Fruit fly (Drosophila melanogaster): ENCODE measurements around the gene BobA.

Gene BobA

dm6 chr3L:14986984-14987896, 41.3 kb upstream of the BobA start (continued):
- TF ChIP-seq acj6 (GFP tag; optimal IDR thresholded peaks at IDR 0.05) (no peak), CG6163 (GFP tag; IDR thresholded peaks at IDR 0.05) (0 out of 3 replicates have a peak, but pooled peaks have one; percentile 16), fd59A (GFP tag; optimal IDR thresholded peaks at IDR 0.05) (no peak), svp (GFP tag) (peak; percentile 32), dsx (GFP tag; optimal IDR thresholded peaks at IDR 0.05; ENCODE audit: poor library complexity, severe bottlenecking) (no peak), CG9139 (GFP tag; optimal IDR thresholded peaks at IDR 0.05) (no peak), Gug (GFP tag; IDR thresholded peaks at IDR 0.05) (no peak), CG7368 (GFP tag; optimal IDR thresholded peaks at IDR 0.05) (no peak), Lpt (GFP tag; optimal IDR thresholded peaks at IDR 0.05) (no peak), CG1621 (tag; optimal IDR thresholded peaks at IDR 0.05) (no peak), dac (GFP tag; optimal IDR thresholded peaks at IDR 0.05) (no peak), Blimp-1 (GFP tag; optimal IDR thresholded peaks at IDR 0.05) (no peak)

dm6 chr3L:14986340-14986916, 40.5 kb upstream of the BobA start:
- TF ChIP-seq Hr4 (GFP tag; optimal IDR thresholded peaks at IDR 0.05) (peak; percentile 26), CG6276 (GFP tag; optimal IDR thresholded peaks at IDR 0.05) (no peak), Eip78C (GFP tag) (peak; percentile 44), Met (GFP tag; optimal IDR thresholded peaks at IDR 0.05) (peak; percentile 1), svp (GFP tag) (peak; percentile 38), dsx (GFP tag; optimal IDR thresholded peaks at IDR 0.05; ENCODE audit: poor library complexity, severe bottlenecking) (no peak)

dm6 chr3L:14984521-14985150, 38.7 kb upstream of the BobA start, which contains the start of gene mnd:
TSS of gene mnd (plus strand) at chr3L:14985100.
- no peak for TF ChIP-seq Sox15 (GFP tag; optimal IDR thresholded peaks at IDR 0.05)
- TF ChIP-seq cyc (GFP tag; optimal IDR thresholded peaks at IDR 0.05), result peak; percentile 39
- no peak for TF ChIP-seq Smox (GFP tag; optimal IDR thresholded peaks at IDR 0.05)
- peak; percentile 93 for TF ChIP-seq CG8119 (GFP tag; IDR thresholded peaks at IDR 0.05)
- TF ChIP-seq esn (GFP tag; optimal IDR thresholded peaks at IDR 0.05), result peak; percentile 52
- TF ChIP-seq CG34406 (GFP tag; optimal IDR thresholded peaks at IDR 0.05), result peak; percentile 50
- peak; percentile 43 for TF ChIP-seq CG6792 (GFP tag; optimal IDR thresholded peaks at IDR 0.05)
- TF ChIP-seq Ets96B (tag; optimal IDR thresholded peaks at IDR 0.05), result peak; percentile 89
- TF ChIP-seq lz (GFP tag; optimal IDR thresholded peaks at IDR 0.05), result peak; percentile 10
- TF ChIP-seq CG8632 (GFP tag; optimal IDR thresholded peaks at IDR 0.05), result peak; percentile 63
- TF ChIP-seq Hr39 (GFP tag; optimal IDR thresholded peaks at IDR 0.05), result no peak
- TF ChIP-seq CG10631 (GFP tag; optimal IDR thresholded peaks at IDR 0.05), result peak; percentile 68
- peak; percentile 10 to 84 for TF ChIP-seq salr (GFP tag; optimal IDR thresholded peaks at IDR 0.05)
- peak; percentile 85 for TF ChIP-seq Gug (GFP tag; IDR thresholded peaks at IDR 0.05)
- TF ChIP-seq fkh (GFP tag; optimal IDR thresholded peaks at IDR 0.05), result no peak
- TF ChIP-seq CG11294 (GFP tag; IDR thresholded peaks at IDR 0.05), result peak; percentile 84
- peak; percentile 80 for TF ChIP-seq dsx (GFP tag; optimal IDR thresholded peaks at IDR 0.05; ENCODE audit: poor library complexity, severe bottlenecking)
- TF ChIP-seq Lpt (GFP tag; optimal IDR thresholded peaks at IDR 0.05), result peak; percentile 87
- peak; percentile 65 for TF ChIP-seq CG11762 (GFP tag; optimal IDR thresholded peaks at IDR 0.05; ENCODE audit: insufficient read depth)
- TF ChIP-seq pdm3 (GFP tag; optimal IDR thresholded peaks at IDR 0.05), result peak; percentile 78
- TF ChIP-seq Eip78C (GFP tag), result peak; percentile 94
- peak; percentile 60 for TF ChIP-seq CG4318 (GFP tag; optimal IDR thresholded peaks at IDR 0.05)
- TF ChIP-seq topi (GFP tag; optimal IDR thresholded peaks at IDR 0.05), result peak; percentile 51
- no peak for TF ChIP-seq Eip93F (GFP tag; optimal IDR thresholded peaks at IDR 0.05)
- peak; percentile 81 for TF ChIP-seq net (GFP tag; optimal IDR thresholded peaks at IDR 0.05)
- no peak for TF ChIP-seq Ets21C (GFP tag; optimal IDR thresholded peaks at IDR 0.05)
- TF ChIP-seq Eip75B (GFP tag; optimal IDR thresholded peaks at IDR 0.05), result peak; percentile 68
- TF ChIP-seq acj6 (GFP tag; optimal IDR thresholded peaks at IDR 0.05), result peak; percentile 76
- no peak for TF ChIP-seq fd85E (GFP tag; optimal IDR thresholded peaks at IDR 0.05)
- peak; percentile 26 to 56 for TF ChIP-seq ss (GFP tag; optimal IDR thresholded peaks at IDR 0.05)
- TF ChIP-seq CG31627 (GFP tag; optimal IDR thresholded peaks at IDR 0.05), result no peak
- TF ChIP-seq Hr4 (GFP tag; optimal IDR thresholded peaks at IDR 0.05), result peak; percentile 91
- TF ChIP-seq Blimp-1 (GFP tag; optimal IDR thresholded peaks at IDR 0.05), result no peak
- no peak for TF ChIP-seq vri (GFP tag; optimal IDR thresholded peaks at IDR 0.05)
